Worm (Caenorhabditis elegans): ENCODE measurements around the gene Y97E10AR.8.

DNA sequence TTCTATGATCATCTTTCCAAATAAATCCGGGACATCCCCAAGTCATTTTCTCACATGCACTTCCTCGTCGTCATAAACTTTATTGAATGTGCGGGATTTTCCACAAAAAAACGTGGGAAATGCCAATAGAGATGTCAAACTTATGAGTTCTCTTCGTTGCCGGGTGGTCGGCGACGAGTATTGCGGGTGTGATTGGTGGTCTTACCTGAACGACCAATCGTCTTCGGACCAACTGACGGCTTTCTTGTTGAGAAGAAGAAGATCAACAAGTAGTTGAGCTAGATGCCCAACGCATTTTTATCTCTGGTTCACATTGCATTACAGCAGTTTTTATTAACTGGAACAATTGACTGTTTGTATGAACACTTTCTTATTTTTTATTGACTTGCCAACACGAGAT is 9.9 kb upstream of the Y97E10AR.8 start:
- TF ChIP-seq unc-62 (GFP tag; optimal IDR thresholded peaks at IDR 0.05) (no peak), unc-39 (tag; optimal IDR thresholded peaks at IDR 0.05) (no peak), elt-3 (tag; optimal IDR thresholded peaks at IDR 0.05) (no peak), ztf-4 (tag; optimal IDR thresholded peaks at IDR 0.05) (no peak), aly-2 (tag; optimal IDR thresholded peaks at IDR 0.05) (no peak), skn-1 (tag; optimal IDR thresholded peaks at IDR 0.05) (no peak), sma-3 (GFP tag; optimal IDR thresholded peaks at IDR 0.05) (no peak)
